Worm (Caenorhabditis elegans): ENCODE data around the gene T02G5.14.

The T02G5.14 gene

ce11 chrII:7100838-7101237 is 16.7 kb downstream of the T02G5.14 start, which contains the start of gene mmaa-1 (continued):
- TF ChIP-seq lin-29 (GFP tag; IDR thresholded peaks at IDR 0.05), result no peak

- TF ChIP-seq hlh-11 (tag; optimal IDR thresholded peaks at IDR 0.05), result peak; percentile 16
- TF ChIP-seq cey-2 (tag; optimal IDR thresholded peaks at IDR 0.05; ENCODE audit: borderline replicate concordance, insufficient read depth), result no peak
- TF ChIP-seq ztf-7 (tag; optimal IDR thresholded peaks at IDR 0.05), result no peak
- TF ChIP-seq lsy-2 (tag; optimal IDR thresholded peaks at IDR 0.05), result peak in 1 of 2 experiments; percentile 47
- no peak for TF ChIP-seq duxl-1 (tag; optimal IDR thresholded peaks at IDR 0.05; ENCODE audit: poor library complexity)
- TF ChIP-seq skn-1 (tag; optimal IDR thresholded peaks at IDR 0.05), result no peak
- TF ChIP-seq tag-97 (GFP tag; IDR thresholded peaks at IDR 0.05), result no peak
- no peak for TF ChIP-seq F26F4.8 (GFP tag; conservative IDR thresholded peaks at IDR 0.05)
- TF ChIP-seq dmd-8 (GFP tag; IDR thresholded peaks at IDR 0.05), result no peak
- peak; percentile 25 for TF ChIP-seq nhr-28 (tag; optimal IDR thresholded peaks at IDR 0.05)
- peak; percentile 41 for TF ChIP-seq dmd-6 (GFP tag; IDR thresholded peaks at IDR 0.05)
- no peak for TF ChIP-seq zfp-3 (GFP tag; conservative IDR thresholded peaks at IDR 0.05)
- TF ChIP-seq arid-1 (GFP tag; conservative IDR thresholded peaks at IDR 0.05), result no peak
- TF ChIP-seq hif-1 (tag; optimal IDR thresholded peaks at IDR 0.05), result peak in 1 of 2 experiments; percentile 99
- TF ChIP-seq ZK546.5 (tag; optimal IDR thresholded peaks at IDR 0.05), result no peak
- no peak for TF ChIP-seq unc-62 (GFP tag; optimal IDR thresholded peaks at IDR 0.05 in 1 of 2)
- no peak for TF ChIP-seq unc-62 (tag; optimal IDR thresholded peaks at IDR 0.05)
- TF ChIP-seq nhr-11 (tag; optimal IDR thresholded peaks at IDR 0.05), result no peak
- TF ChIP-seq dpl-1 (GFP tag; optimal IDR thresholded peaks at IDR 0.05), result no peak
- TF ChIP-seq madf-5 (GFP tag; IDR thresholded peaks at IDR 0.05), result no peak
- TF ChIP-seq hmg-1.1 (GFP tag; IDR thresholded peaks at IDR 0.05), result peak; percentile 14; the same call in 1 of the 2 replicates
- TF ChIP-seq lim-7 (GFP tag; IDR thresholded peaks at IDR 0.05), result no peak
- no peak for TF ChIP-seq tra-1 (GFP tag; IDR thresholded peaks at IDR 0.05)
- no peak for TF ChIP-seq fkh-10 (GFP tag; optimal IDR thresholded peaks at IDR 0.05)
- no peak for TF ChIP-seq daf-16 (GFP tag; optimal IDR thresholded peaks at IDR 0.05)
- no peak for TF ChIP-seq daf-16 (tag; optimal IDR thresholded peaks at IDR 0.05)
- TF ChIP-seq sdz-12 (GFP tag; optimal IDR thresholded peaks at IDR 0.05), result no peak
- no peak for TF ChIP-seq zip-2 (tag; optimal IDR thresholded peaks at IDR 0.05)
- TF ChIP-seq zip-11 (GFP tag; IDR thresholded peaks at IDR 0.05), result no peak
- no peak for TF ChIP-seq aly-2 (tag; optimal IDR thresholded peaks at IDR 0.05)
Measured at ce11 chrII:7102288-7102687, 18.2 kb downstream of the T02G5.14 start.

- TF ChIP-seq F10B5.3 (tag; optimal IDR thresholded peaks at IDR 0.05) (no peak), nhr-237 (tag; optimal IDR thresholded peaks at IDR 0.05) (no peak), nhr-41 (GFP tag; IDR thresholded peaks at IDR 0.05) (no peak), unc-62 (GFP tag; optimal IDR thresholded peaks at IDR 0.05 in 1 of 2) (peak in 1 of 2 experiments; percentile 93), unc-62 (tag; optimal IDR thresholded peaks at IDR 0.05) (no peak), mep-1 (tag; optimal IDR thresholded peaks at IDR 0.05) (no peak)
Measured at ce11 chrII:7103111-7103510, 19.0 kb downstream of the T02G5.14 start.

- TF ChIP-seq ceh-82 (tag; optimal IDR thresholded peaks at IDR 0.05) (no peak), pqm-1 (tag; optimal IDR thresholded peaks at IDR 0.05) (no peak), ces-1 (GFP tag; optimal IDR thresholded peaks at IDR 0.05) (peak; percentile 29), zfp-2 (tag; optimal IDR thresholded peaks at IDR 0.05) (peak; percentile 70), F10B5.3 (tag; optimal IDR thresholded peaks at IDR 0.05) (no peak), aha-1 (tag) (peak; percentile 97), snpc-4 (tag; optimal IDR thresholded peaks at IDR 0.05) (no peak), dpl-1 (GFP tag; optimal IDR thresholded peaks at IDR 0.05) (peak; percentile 72), nhr-41 (GFP tag; IDR thresholded peaks at IDR 0.05) (no peak), ceh-44 (GFP tag; IDR thresholded peaks at IDR 0.05) (no peak), mes-2 (tag; optimal IDR thresholded peaks at IDR 0.05; ENCODE audit: poor library complexity, severe bottlenecking) (peak; percentile 89), hlh-30 (tag; optimal IDR thresholded peaks at IDR 0.05; ENCODE audit: insufficient read depth) (peak; percentile 75), dmd-6 (GFP tag; IDR thresholded peaks at IDR 0.05) (peak; percentile 29; the same call in 1 of the 2 replicates), php-3 (GFP tag; IDR thresholded peaks at IDR 0.05) (no peak), mxl-3 (GFP tag; optimal IDR thresholded peaks at IDR 0.05) (no peak), nhr-48 (tag; optimal IDR thresholded peaks at IDR 0.05) (no peak)
Measured at ce11 chrII:7104794-7105613, 20.9 kb downstream of the T02G5.14 start, which contains the start of the genes farl-11 and rpl-33. TSS of gene farl-11 (minus strand) at chrII:7105035. TSS of gene rpl-33 (plus strand) at chrII:7105563.
